Fruit fly (Drosophila melanogaster) whole organism, wandering third instar larva: ENCODE results near the gene ds.
A peak's percentile ranks its signal among the peaks of the same experiment; 100 is the strongest.

ENCODE experiments used
- Abd-B ChIP-seq: fragments of >200 bp; optimal IDR thresholded peaks from 2 replicates; lab custom pipeline; 2017; ENCODE audit warnings: missing biosample characterization, missing genetic modification characterization
- CG32264 ChIP-seq: fragments of 200-800 bp; sonication (Bioruptor generic); optimal IDR thresholded peaks from 2 replicates; lab custom pipeline; 2016; ENCODE audit warnings: missing biosample characterization, missing genetic modification characterization
- CG9705 ChIP-seq: fragments of 200-800 bp; sonication (Bioruptor generic); optimal IDR thresholded peaks from 2 replicates; lab custom pipeline; 2018; ENCODE audit warnings: missing biosample characterization, mild to moderate bottlenecking, missing genetic modification characterization
- CrebA ChIP-seq: fragments of 200-800 bp; sonication (Bioruptor generic); optimal IDR thresholded peaks from 2 replicates; lab custom pipeline; 2016; ENCODE audit warnings: missing biosample characterization, mild to moderate bottlenecking, missing genetic modification characterization, borderline replicate concordance
- Dif ChIP-seq: fragments of 200-275, 200-300 bp; sonication (Bioruptor generic); optimal IDR thresholded peaks from 2 replicates; lab custom pipeline; 2018; ENCODE audit warnings: missing biosample characterization, missing genetic modification characterization; ENCODE audit not compliant: partially characterized antibody
- GATAd ChIP-seq: sonication (Bioruptor generic); optimal IDR thresholded peaks from 2 replicates; lab custom pipeline; 2016; ENCODE audit warnings: missing biosample characterization, missing genetic modification characterization
- HLH106 ChIP-seq: fragments of 200-800 bp; optimal IDR thresholded peaks from 3 replicates; lab custom pipeline; 2019; ENCODE audit warnings: missing biosample characterization, mild to moderate bottlenecking, missing genetic modification characterization, moderate library complexity
- Hnf4 ChIP-seq: fragments of 200-800 bp; sonication (Bioruptor generic); optimal IDR thresholded peaks from 2 replicates; lab custom pipeline; 2016; ENCODE audit warnings: missing biosample characterization, mild to moderate bottlenecking, missing genetic modification characterization
- Hr78 ChIP-seq: fragments of >200 bp; optimal IDR thresholded peaks from 2 replicates; lab custom pipeline; 2017; ENCODE audit warnings: missing biosample characterization, missing genetic modification characterization
- Hr83 ChIP-seq: fragments of 200-300 bp; sonication (Bioruptor generic); optimal IDR thresholded peaks from 2 replicates; lab custom pipeline; 2016; ENCODE audit warnings: missing biosample characterization, mild to moderate bottlenecking, missing genetic modification characterization, moderate library complexity; ENCODE audit not compliant: poor library complexity, severe bottlenecking
- Jra ChIP-seq: sonication (Bioruptor generic); optimal IDR thresholded peaks from 2 replicates; lab custom pipeline; 2016; ENCODE audit warnings: missing biosample characterization, missing genetic modification characterization
- Mio ChIP-seq: sonication (Bioruptor generic); optimal IDR thresholded peaks from 2 replicates; lab custom pipeline; 2016; ENCODE audit warnings: missing biosample characterization, missing genetic modification characterization
- Myc ChIP-seq: fragments of >200 bp; optimal IDR thresholded peaks from 2 replicates; lab custom pipeline; 2017
- N ChIP-seq: fragments of >200 bp; optimal IDR thresholded peaks from 2 replicates; lab custom pipeline; 2018; ENCODE audit warnings: missing biosample characterization, missing external identifiers, missing genetic modification characterization
- OdsH ChIP-seq: fragments of 200-800 bp; sonication (Bioruptor generic); optimal IDR thresholded peaks from 2 replicates; lab custom pipeline; 2016; ENCODE audit warnings: missing biosample characterization, mild to moderate bottlenecking, missing genetic modification characterization
- Rel ChIP-seq, 2 experiments: fragments of 200-800 bp; sonication (Bioruptor generic) in 1 of 2; optimal IDR thresholded peaks; 2 replicates in 1 of 2; 3 replicates in 1 of 2; lab custom pipeline; 2016 to 2019; ENCODE audit warnings: mild to moderate bottlenecking in 2 of 2, missing biosample characterization in 2 of 2, missing genetic modification characterization in 2 of 2, moderate library complexity in 1 of 2
- Sp1 ChIP-seq: fragments of 200-800 bp; sonication (Bioruptor generic); optimal IDR thresholded peaks from 3 replicates; lab custom pipeline; 2019; ENCODE audit warnings: missing biosample characterization, mild to moderate bottlenecking, missing genetic modification characterization, moderate library complexity
- Vsx2 ChIP-seq: fragments of 200-300, 225-300 bp; sonication (Bioruptor generic); optimal IDR thresholded peaks from 2 replicates; lab custom pipeline; 2018; ENCODE audit warnings: missing biosample characterization, missing genetic modification characterization; ENCODE audit not compliant: partially characterized antibody
- br ChIP-seq: fragments of 200-800 bp; sonication (Bioruptor generic); optimal IDR thresholded peaks from 2 replicates; lab custom pipeline; 2016; ENCODE audit warnings: missing biosample characterization, missing genetic modification characterization
- brk ChIP-seq: fragments of 200-800 bp; sonication (Bioruptor generic); optimal IDR thresholded peaks from 2 replicates; lab custom pipeline; 2016; ENCODE audit warnings: missing biosample characterization, mild to moderate bottlenecking, missing genetic modification characterization
- dl ChIP-seq, 2 experiments: fragments of 175-275, 200-275 bp in 1 of 2; fragments of 200-275 bp in 1 of 2; sonication (Bioruptor generic); optimal IDR thresholded peaks; lab custom pipeline; 2018; ENCODE audit warnings: mild to moderate bottlenecking in 2 of 2, missing biosample characterization in 2 of 2, missing genetic modification characterization in 2 of 2, moderate library complexity in 2 of 2; ENCODE audit not compliant: partially characterized antibody in 2 of 2, insufficient read depth in 1 of 2
- dmrt93B ChIP-seq: fragments of 200-800 bp; sonication (Bioruptor generic); optimal IDR thresholded peaks from 2 replicates; lab custom pipeline; 2018; ENCODE audit warnings: missing biosample characterization, mild to moderate bottlenecking, missing genetic modification characterization
- dsf ChIP-seq: sonication (Bioruptor generic); optimal IDR thresholded peaks from 2 replicates; lab custom pipeline; 2016; ENCODE audit warnings: missing biosample characterization, missing genetic modification characterization, borderline replicate concordance
- ey ChIP-seq: fragments of 200-800 bp; sonication (Bioruptor generic); optimal IDR thresholded peaks from 2 replicates; lab custom pipeline; 2016; ENCODE audit warnings: missing biosample characterization, missing genetic modification characterization
- foxo ChIP-seq, 2 experiments: fragments of 200-800 bp; sonication (Bioruptor generic); optimal IDR thresholded peaks; 2 replicates in 1 of 2; 3 replicates in 1 of 2; lab custom pipeline; 2016 to 2017; ENCODE audit warnings: missing biosample characterization in 2 of 2, missing genetic modification characterization in 2 of 2
- fru ChIP-seq: fragments of 200-800 bp; sonication (Bioruptor generic); optimal IDR thresholded peaks from 3 replicates; lab custom pipeline; 2016; ENCODE audit warnings: missing biosample characterization, mild to moderate bottlenecking, missing genetic modification characterization
- h ChIP-seq: fragments of 200-800 bp; sonication (Bioruptor generic); optimal IDR thresholded peaks from 3 replicates; lab custom pipeline; 2016; ENCODE audit warnings: missing biosample characterization, mild to moderate bottlenecking, missing genetic modification characterization
- jim ChIP-seq: fragments of 175-275, 200-325 bp; sonication (Bioruptor generic); optimal IDR thresholded peaks from 2 replicates; lab custom pipeline; 2016; ENCODE audit warnings: missing biosample characterization, mild to moderate bottlenecking, missing genetic modification characterization
- lola ChIP-seq: fragments of >200 bp; optimal IDR thresholded peaks from 2 replicates; lab custom pipeline; 2017; ENCODE audit warnings: missing biosample characterization, missing genetic modification characterization
- pan ChIP-seq: fragments of >200 bp; optimal IDR thresholded peaks from 2 replicates; lab custom pipeline; 2017
- psq ChIP-seq: fragments of 200-800 bp; sonication (Bioruptor generic); optimal IDR thresholded peaks from 3 replicates; lab custom pipeline; 2017; ENCODE audit warnings: missing biosample characterization, mild to moderate bottlenecking, missing genetic modification characterization, moderate library complexity
- rgr ChIP-seq: fragments of 200-800 bp; sonication (Bioruptor generic); optimal IDR thresholded peaks from 3 replicates; lab custom pipeline; 2016; ENCODE audit warnings: missing biosample characterization, mild to moderate bottlenecking, missing genetic modification characterization
- sage ChIP-seq: fragments of 200-800 bp; sonication (Bioruptor generic); optimal IDR thresholded peaks from 2 replicates; lab custom pipeline; 2016; ENCODE audit warnings: missing biosample characterization, mild to moderate bottlenecking, missing genetic modification characterization
- sv ChIP-seq: fragments of 200-800 bp; sonication (Bioruptor generic); optimal IDR thresholded peaks from 3 replicates; lab custom pipeline; 2016; ENCODE audit warnings: missing biosample characterization, missing genetic modification characterization
- tai ChIP-seq: sonication (Bioruptor generic); optimal IDR thresholded peaks from 2 replicates; lab custom pipeline; 2016; ENCODE audit warnings: missing biosample characterization, missing genetic modification characterization
- usp ChIP-seq: fragments of >200 bp; optimal IDR thresholded peaks from 2 replicates; lab custom pipeline; 2017; ENCODE audit warnings: missing biosample characterization, missing genetic modification characterization
- woc ChIP-seq: sonication (Bioruptor generic); optimal IDR thresholded peaks from 2 replicates; lab custom pipeline; 2016; ENCODE audit warnings: missing biosample characterization, mild to moderate bottlenecking, missing genetic modification characterization

The ds gene

DNA sequence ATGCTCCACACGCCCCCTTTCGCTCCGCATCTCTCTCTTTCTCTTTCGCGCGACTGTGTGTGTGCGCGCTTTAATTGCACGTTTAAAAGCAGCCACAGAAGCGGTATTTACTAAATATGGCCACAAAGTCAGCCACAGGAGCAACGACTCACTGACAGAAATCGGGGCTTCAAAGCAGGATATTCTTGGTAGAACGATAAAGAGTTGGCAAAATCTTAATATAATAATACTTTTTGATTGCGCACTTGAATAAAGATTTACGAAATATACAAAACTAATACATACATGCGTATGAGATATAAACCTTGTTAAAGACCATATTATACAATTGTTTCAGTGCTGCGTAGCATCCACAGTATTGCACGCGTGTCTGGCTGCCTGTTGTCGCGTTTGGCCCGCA is 14.0 kb downstream of the ds start:
- TF ChIP-seq Hr83 (no peak), br (peak; percentile 62), foxo (GFP tag; optimal IDR thresholded peaks at IDR 0.05; lab: Kevin White, UChicago) (peak in 1 of 2 experiments; percentile 60), jim (GFP tag; lab: Kevin White, UChicago) (no peak), HLH106 (tag; lab: Kevin White, UChicago) (peak; percentile 42), h (GFP tag; lab: Kevin White, UChicago) (peak; percentile 61), Abd-B (GFP tag; lab: Kevin White, UChicago) (no peak), Hnf4 (peak; percentile 37), Myc (lab: Kevin White, UChicago) (no peak), Jra (GFP tag; lab: Kevin White, UChicago) (no peak), GATAd (GFP tag; lab: Kevin White, UChicago) (no peak), brk (no peak), Mio (no peak), tai (GFP tag; lab: Kevin White, UChicago) (no peak), psq (peak; percentile 36), sv (GFP tag; lab: Kevin White, UChicago) (no peak), ey (peak; percentile 47), N (no peak), woc (GFP tag; lab: Kevin White, UChicago) (no peak), dl (GFP tag; optimal IDR thresholded peaks at IDR 0.05; lab: Kevin White, UChicago; ENCODE audit: insufficient read depth in 1 of 2, partially characterized antibody in 2 of 2) (no peak), fru (peak; percentile 61), CG9705 (GFP tag; lab: Kevin White, UChicago) (no peak), CG32264 (GFP tag; lab: Kevin White, UChicago) (no peak), CrebA (GFP tag; lab: Kevin White, UChicago) (no peak), rgr (GFP tag; lab: Kevin White, UChicago) (peak; percentile 42), Vsx2 (no peak), Hr78 (no peak), Sp1 (GFP tag; lab: Kevin White, UChicago) (peak; percentile 54), sage (GFP tag; lab: Kevin White, UChicago) (no peak), lola (GFP tag; lab: Kevin White, UChicago) (no peak), dsf (no peak), Dif (GFP tag; lab: Kevin White, UChicago) (no peak), usp (GFP tag; lab: Kevin White, UChicago) (no peak), OdsH (GFP tag; lab: Kevin White, UChicago) (peak; percentile 65), dmrt93B (GFP tag; lab: Kevin White, UChicago) (no peak)

DNA sequence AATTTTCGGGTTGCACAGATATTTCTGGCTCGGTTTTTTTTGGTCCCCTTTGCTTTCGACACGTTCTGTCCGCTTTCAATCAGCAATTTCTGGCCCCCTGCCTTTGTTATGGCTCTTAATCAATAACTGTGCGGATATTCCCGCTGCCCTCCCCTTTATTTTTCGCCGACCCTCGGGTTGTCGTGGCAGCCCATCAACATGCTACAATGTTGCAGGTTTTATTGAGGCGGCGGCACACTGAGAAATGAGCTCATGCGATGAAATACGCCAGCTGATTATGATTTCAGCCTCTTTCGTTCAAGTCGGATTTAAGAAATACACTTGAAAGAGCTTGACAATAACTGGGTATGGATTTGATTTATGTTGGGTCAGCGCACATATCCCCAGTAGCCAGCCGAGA is 16.7 kb downstream of the ds start:
- TF ChIP-seq dsf (no peak), Rel (GFP tag; optimal IDR thresholded peaks at IDR 0.05; lab: Kevin White, UChicago) (no peak), Rel (tag; optimal IDR thresholded peaks at IDR 0.05; lab: Kevin White, UChicago) (no peak), CG32264 (GFP tag; lab: Kevin White, UChicago) (no peak), HLH106 (tag; lab: Kevin White, UChicago) (no peak), jim (GFP tag; lab: Kevin White, UChicago) (no peak), brk (no peak), Abd-B (GFP tag; lab: Kevin White, UChicago) (no peak), Vsx2 (no peak), GATAd (GFP tag; lab: Kevin White, UChicago) (no peak), CG9705 (GFP tag; lab: Kevin White, UChicago) (no peak), N (no peak), dl (GFP tag; optimal IDR thresholded peaks at IDR 0.05; lab: Kevin White, UChicago; ENCODE audit: insufficient read depth in 1 of 2, partially characterized antibody in 2 of 2) (no peak), pan (no peak), ey (no peak), Myc (lab: Kevin White, UChicago) (no peak), Hr83 (no peak), sage (GFP tag; lab: Kevin White, UChicago) (no peak)

DNA sequence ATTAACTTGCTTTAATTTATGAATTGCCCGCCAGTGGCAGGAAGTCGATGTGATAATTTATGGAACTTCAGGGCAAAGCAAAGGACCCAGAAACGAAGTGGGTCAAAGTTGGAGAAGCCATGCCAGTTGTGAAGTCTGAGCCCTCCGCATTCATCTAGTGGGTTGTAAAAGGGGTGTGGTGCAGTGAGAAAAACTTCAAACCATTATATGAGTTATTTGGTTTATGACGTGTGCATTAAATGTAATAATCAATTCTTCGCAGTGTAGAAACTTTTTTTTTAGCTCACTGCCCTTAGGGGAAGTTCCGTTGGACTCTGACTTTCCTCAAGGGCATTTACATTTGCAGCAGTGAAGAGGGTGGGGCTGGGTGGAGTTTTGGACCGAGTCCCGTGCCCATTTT is 17.2 kb downstream of the ds start:
- TF ChIP-seq psq: no peak
- TF ChIP-seq foxo (GFP tag; optimal IDR thresholded peaks at IDR 0.05; lab: Kevin White, UChicago): peak in 1 of 2 experiments; percentile 9
- TF ChIP-seq, all 38 proteins: peak for 1
